Fruit fly (Drosophila melanogaster) whole organism, embryonic: ENCODE data around the gene Cep290.

ENCODE experiments used
- CG1024 ChIP-seq: fragments of 200-800 bp; sonication (Bioruptor generic); IDR thresholded peaks from 2 replicates; pipeline ENCODE4 v1.3.6; 2022; ENCODE audit warnings: missing biosample characterization, missing genetic modification characterization
- CG1233 ChIP-seq: fragments of 200-800 bp; sonication (Bioruptor generic); optimal IDR thresholded peaks from 4 replicates; lab custom pipeline; 2018; ENCODE audit warnings: missing biosample characterization, mild to moderate bottlenecking, missing genetic modification characterization
- CG13287 ChIP-seq: fragments of 200-800 bp; sonication (Bioruptor generic); IDR thresholded peaks from 2 replicates; pipeline ENCODE4 v1.3.6; 2022; ENCODE audit warnings: missing biosample characterization, missing genetic modification characterization; ENCODE audit not compliant: partially characterized antibody
- CG15514 ChIP-seq: fragments of 200-800 bp; sonication (Bioruptor generic); optimal IDR thresholded peaks from 3 replicates; lab custom pipeline; 2017; ENCODE audit warnings: missing biosample characterization, missing genetic modification characterization, mild to moderate bottlenecking, moderate library complexity, missing genetic modification reagents
- CG17385 ChIP-seq: fragments of 200-800 bp; sonication (Bioruptor generic); optimal IDR thresholded peaks from 3 replicates; lab custom pipeline; 2018; ENCODE audit warnings: missing biosample characterization, mild to moderate bottlenecking, missing genetic modification characterization
- CG2199 ChIP-seq: fragments of 200-800 bp; sonication (Bioruptor generic); IDR thresholded peaks from 3 replicates; pipeline ENCODE4 v1.3.6; 2022; ENCODE audit warnings: missing biosample characterization, missing genetic modification characterization
- CG32767 ChIP-seq: fragments of 200-800 bp; sonication (Bioruptor generic); IDR thresholded peaks from 2 replicates; pipeline ENCODE4 v1.3.6; 2022; ENCODE audit warnings: missing biosample characterization, missing genetic modification characterization
- CG34422 ChIP-seq: fragments of 200-800 bp; sonication (Bioruptor generic); IDR thresholded peaks from 3 replicates; pipeline ENCODE4 v1.3.6; 2022; ENCODE audit warnings: missing biosample characterization, missing genetic modification characterization
- CG6254 ChIP-seq: fragments of 200-800 bp; sonication (Bioruptor generic); optimal IDR thresholded peaks from 3 replicates; lab custom pipeline; 2017; ENCODE audit warnings: mild to moderate bottlenecking, missing biosample characterization, missing genetic modification reagents, missing genetic modification characterization
- CG6272 ChIP-seq: fragments of 200-800 bp; sonication (Bioruptor generic); IDR thresholded peaks from 2 replicates; pipeline ENCODE4 v1.3.6; 2022; ENCODE audit warnings: missing biosample characterization, missing genetic modification characterization
- CG6791 ChIP-seq: fragments of 200-800 bp; sonication (Bioruptor generic); IDR thresholded peaks from 3 replicates; pipeline ENCODE4 v1.3.6; 2022; ENCODE audit warnings: missing biosample characterization, missing genetic modification characterization; ENCODE audit not compliant: partially characterized antibody
- CG7372 ChIP-seq: fragments of 200-800 bp; sonication (Bioruptor generic); IDR thresholded peaks from 2 replicates; pipeline ENCODE4 v1.3.6; 2022; ENCODE audit warnings: missing biosample characterization, missing genetic modification characterization
- Dip2 ChIP-seq: fragments of 200-800 bp; sonication (Bioruptor generic); IDR thresholded peaks from 2 replicates; pipeline ENCODE4 v1.3.6; 2022; ENCODE audit warnings: missing biosample characterization, missing genetic modification characterization
- Ets65A ChIP-seq: fragments of 200-800 bp; sonication (Bioruptor generic); peaks from one replicate; lab custom pipeline; 2016; ENCODE audit warnings: missing biosample characterization, missing genetic modification characterization
- Fer3 ChIP-seq: fragments of 200-800 bp; sonication (Bioruptor generic); optimal IDR thresholded peaks from 2 replicates; lab custom pipeline; 2018; ENCODE audit warnings: missing biosample characterization, mild to moderate bottlenecking, missing genetic modification characterization, moderate library complexity
- Hr78 ChIP-seq, 2 experiments: fragments of 200-800 bp in 1 of 2; fragments of >200 bp in 1 of 2; sonication (Bioruptor generic) in 1 of 2; optimal IDR thresholded peaks; 2 replicates each; lab custom pipeline; 2017 to 2019; ENCODE audit warnings: missing biosample characterization in 2 of 2, missing genetic modification characterization in 2 of 2, mild to moderate bottlenecking in 1 of 2, moderate library complexity in 1 of 2
- Jarid2 ChIP-seq: fragments of 200-800 bp; sonication (Bioruptor generic); optimal IDR thresholded peaks from 3 replicates; lab custom pipeline; 2017; ENCODE audit warnings: mild to moderate bottlenecking, missing biosample characterization, missing genetic modification reagents, missing genetic modification characterization
- Mad ChIP-seq: fragments of 200-800 bp; sonication (Bioruptor generic); optimal IDR thresholded peaks from 2 replicates; lab custom pipeline; 2016; ENCODE audit warnings: missing biosample characterization, missing genetic modification characterization
- Myb ChIP-seq: fragments of 200-800 bp; sonication (Bioruptor generic); optimal IDR thresholded peaks from 2 replicates; lab custom pipeline; 2016; ENCODE audit warnings: missing biosample characterization, missing genetic modification characterization
- Rfx ChIP-seq: fragments of 200-800 bp; sonication (Bioruptor generic); IDR thresholded peaks from 2 replicates; pipeline ENCODE4 v1.3.6; 2022; ENCODE audit warnings: missing biosample characterization, missing genetic modification characterization
- Side ChIP-seq: fragments of 200-800 bp; sonication (Bioruptor generic); optimal IDR thresholded peaks from 2 replicates; lab custom pipeline; 2016; ENCODE audit warnings: missing biosample characterization, missing genetic modification characterization
- Stat92E ChIP-seq, 3 experiments: fragments of >200 bp in 2 of 3; fragments of 200-800 bp in 1 of 3; sonication (Bioruptor generic) in 1 of 3; optimal IDR thresholded peaks; 2 replicates each; lab custom pipeline; 2017 to 2019; ENCODE audit warnings: missing biosample characterization in 3 of 3, missing genetic modification characterization in 3 of 3, mild to moderate bottlenecking in 1 of 3, moderate library complexity in 1 of 3
- Trl ChIP-seq, 3 experiments: fragments of >200 bp in 2 of 3; fragments of 200-800 bp in 1 of 3; sonication (Bioruptor generic) in 1 of 3; optimal IDR thresholded peaks; 2 replicates in 1 of 3; 3 replicates in 2 of 3; lab custom pipeline; 2016 to 2017; ENCODE audit warnings: missing biosample characterization in 1 of 3, missing genetic modification characterization in 1 of 3
- Xrp1 ChIP-seq: fragments of 200-800 bp; sonication (Bioruptor generic); IDR thresholded peaks from 2 replicates; pipeline ENCODE4 v1.3.6; 2022; ENCODE audit warnings: missing biosample characterization, missing genetic modification characterization
- abd-A ChIP-seq: fragments of 200-800 bp; sonication (Bioruptor generic); optimal IDR thresholded peaks from 3 replicates; lab custom pipeline; 2019; ENCODE audit warnings: missing biosample characterization, mild to moderate bottlenecking, missing genetic modification characterization, moderate library complexity
- chinmo ChIP-seq: fragments of 200-800 bp; sonication (Bioruptor generic); IDR thresholded peaks from 4 replicates; pipeline ENCODE4 v1.3.6; 2022; ENCODE audit warnings: missing biosample characterization, missing genetic modification characterization; ENCODE audit not compliant: partially characterized antibody
- dpn ChIP-seq, 2 experiments: fragments of 200-800 bp; sonication (Bioruptor generic); optimal IDR thresholded peaks; 3 replicates each; lab custom pipeline; 2016; ENCODE audit warnings: missing biosample characterization in 2 of 2, missing genetic modification characterization in 2 of 2
- grau ChIP-seq: fragments of 200-800 bp; optimal IDR thresholded peaks from 3 replicates; lab custom pipeline; 2019; ENCODE audit warnings: missing biosample characterization, mild to moderate bottlenecking, missing genetic modification characterization, moderate library complexity
- jigr1 ChIP-seq: fragments of 200-800 bp; sonication (Bioruptor generic); IDR thresholded peaks from 3 replicates; pipeline ENCODE4 v1.3.6; 2022; ENCODE audit warnings: missing biosample characterization, missing genetic modification characterization
- kni ChIP-seq: fragments of 200-800 bp; sonication (Bioruptor generic); optimal IDR thresholded peaks from 3 replicates; lab custom pipeline; 2017; ENCODE audit warnings: mild to moderate bottlenecking, missing biosample characterization, missing genetic modification reagents, missing genetic modification characterization
- knrl ChIP-seq: fragments of 200-800 bp; sonication (Bioruptor generic); IDR thresholded peaks from 3 replicates; pipeline ENCODE4 v1.3.6; 2022; ENCODE audit warnings: missing biosample characterization, missing genetic modification characterization; ENCODE audit not compliant: partially characterized antibody
- lov ChIP-seq, 2 experiments: fragments of 200-800 bp in 1 of 2; fragments of >200 bp in 1 of 2; sonication (Bioruptor generic) in 1 of 2; IDR thresholded peaks in 1 of 2; optimal IDR thresholded peaks in 1 of 2; 2 replicates in 1 of 2; 3 replicates in 1 of 2; pipeline versions ENCODE4 v1.3.6 to Lab custom; 2017 to 2022; ENCODE audit warnings: missing biosample characterization in 1 of 2, missing genetic modification characterization in 1 of 2
- maf-S ChIP-seq: fragments of 200-800 bp; sonication (Bioruptor generic); optimal IDR thresholded peaks from 2 replicates; lab custom pipeline; 2016; ENCODE audit warnings: missing biosample characterization, missing genetic modification characterization
- nerfin-1 ChIP-seq: fragments of 200-800 bp; sonication (Bioruptor generic); optimal IDR thresholded peaks from 3 replicates; lab custom pipeline; 2019; ENCODE audit warnings: missing biosample characterization, mild to moderate bottlenecking, missing genetic modification characterization, moderate library complexity
- prd ChIP-seq, 3 experiments: fragments of >200 bp in 2 of 3; fragments of 200-800 bp in 1 of 3; sonication (Bioruptor generic) in 1 of 3; optimal IDR thresholded peaks in 2 of 3; IDR thresholded peaks in 1 of 3; 2 replicates in 2 of 3; 3 replicates in 1 of 3; pipeline versions ENCODE4 v1.3.6 to Lab custom; 2017 to 2022; ENCODE audit warnings: missing biosample characterization in 1 of 3, missing genetic modification characterization in 1 of 3
- sd ChIP-seq: fragments of 200-800 bp; sonication (Bioruptor generic); optimal IDR thresholded peaks from 3 replicates; lab custom pipeline; 2018; ENCODE audit warnings: missing biosample characterization, mild to moderate bottlenecking, missing genetic modification characterization, moderate library complexity
- shn ChIP-seq: fragments of 200-800 bp; sonication (Bioruptor generic); optimal IDR thresholded peaks from 3 replicates; lab custom pipeline; 2016; ENCODE audit warnings: missing biosample characterization, missing genetic modification characterization
- sr ChIP-seq: fragments of 200-800 bp; sonication (Bioruptor generic); IDR thresholded peaks from 3 replicates; pipeline ENCODE4 v1.3.6; 2022; ENCODE audit warnings: missing biosample characterization, missing genetic modification characterization
- sug ChIP-seq: fragments of 200-800 bp; optimal IDR thresholded peaks from 2 replicates; lab custom pipeline; 2019; ENCODE audit warnings: missing biosample characterization, mild to moderate bottlenecking, missing genetic modification characterization, moderate library complexity
- tap ChIP-seq: fragments of 200-800 bp; optimal IDR thresholded peaks from 3 replicates; lab custom pipeline; 2019; ENCODE audit warnings: missing biosample characterization, mild to moderate bottlenecking, missing genetic modification characterization, moderate library complexity
- wek ChIP-seq: fragments of 200-800 bp; sonication (Bioruptor generic); optimal IDR thresholded peaks from 3 replicates; lab custom pipeline; 2018; ENCODE audit warnings: missing biosample characterization, mild to moderate bottlenecking, missing genetic modification characterization, moderate library complexity
- zfh1 ChIP-seq: fragments of 200-800 bp; sonication (Bioruptor generic); IDR thresholded peaks from 3 replicates; pipeline ENCODE4 v1.3.6; 2022; ENCODE audit warnings: missing biosample characterization, missing genetic modification characterization

Gene Cep290

dm6 chr3L:882892-883255 is 39.1 kb downstream of the Cep290 start (continued):
- peak; percentile 70 for TF ChIP-seq abd-A (tag; lab: Kevin White, UChicago)
- no peak for TF ChIP-seq Jarid2
- TF ChIP-seq Fer3 (tag; lab: Kevin White, UChicago), result no peak
- 0 out of 3 replicates have a peak, but pooled peaks have one; percentile 35 for TF ChIP-seq sr (GFP tag; lab: Robert Waterston, UW)
- TF ChIP-seq Ets65A, result peak; percentile 40
- TF ChIP-seq CG2199 (GFP tag; lab: Robert Waterston, UW), result 0 out of 3 replicates have a peak, but pooled peaks have one; percentile 11
- TF ChIP-seq Hr78 (GFP tag; optimal IDR thresholded peaks at IDR 0.05; lab: Kevin White, UChicago), result peak in 1 of 2 experiments; percentile 51
- 0 out of 2 replicates have a peak, but pooled peaks have one; percentile 29 for TF ChIP-seq Rfx
- no peak for TF ChIP-seq dpn (GFP tag; optimal IDR thresholded peaks at IDR 0.05; lab: Kevin White, UChicago)
- no peak for TF ChIP-seq Mad (GFP tag; lab: Kevin White, UChicago)
- peak; percentile 83 for TF ChIP-seq nerfin-1 (tag; lab: Kevin White, UChicago)
- TF ChIP-seq Myb (GFP tag; lab: Kevin White, UChicago), result no peak
- peak; percentile 45; the same call in 1 of the 3 replicates for TF ChIP-seq CG6791 (GFP tag; lab: Robert Waterston, UW)
- TF ChIP-seq maf-S (GFP tag; lab: Kevin White, UChicago), result no peak
- peak; percentile 41 for TF ChIP-seq sug
- no peak for TF ChIP-seq knrl (GFP tag; lab: Robert Waterston, UW)
- TF ChIP-seq zfh1, result no peak
- peak; percentile 85 for TF ChIP-seq CG17385 (GFP tag; lab: Kevin White, UChicago)
- TF ChIP-seq CG1024 (GFP tag; lab: Robert Waterston, UW), result peak; percentile 41; the same call in 1 of the 2 replicates
- TF ChIP-seq CG6272 (GFP tag; lab: Robert Waterston, UW), result no peak
- TF ChIP-seq CG1233 (GFP tag; lab: Kevin White, UChicago), result no peak
- TF ChIP-seq CG13287 (GFP tag; lab: Robert Waterston, UW), result peak; percentile 6; the same call in 1 of the 2 replicates
- TF ChIP-seq kni (GFP tag; lab: Kevin White, UChicago), result peak; percentile 21
- TF ChIP-seq Trl (optimal IDR thresholded peaks at IDR 0.05; lab: Kevin White, UChicago), result peak; percentile 50 to 54
- no peak for TF ChIP-seq Trl (GFP tag; optimal IDR thresholded peaks at IDR 0.05; lab: Kevin White, UChicago)
- no peak for TF ChIP-seq CG6254 (GFP tag; lab: Kevin White, UChicago)
- TF ChIP-seq shn (GFP tag; lab: Kevin White, UChicago), result no peak
- peak; percentile 83 for TF ChIP-seq sd (tag; lab: Kevin White, UChicago)
- no peak for TF ChIP-seq grau (tag; lab: Kevin White, UChicago)
- TF ChIP-seq wek (GFP tag; lab: Kevin White, UChicago), result no peak
- peak; percentile 59 for TF ChIP-seq Dip2
- 0 out of 4 replicates have a peak, but pooled peaks have one; percentile 19 for TF ChIP-seq chinmo (GFP tag; lab: Robert Waterston, UW)
- TF ChIP-seq Stat92E (GFP tag; optimal IDR thresholded peaks at IDR 0.05; lab: Kevin White, UChicago), result no peak
- TF ChIP-seq CG15514, result peak; percentile 7
- no peak for TF ChIP-seq lov (optimal IDR thresholded peaks at IDR 0.05; lab: Kevin White, UChicago)
- TF ChIP-seq lov (GFP tag; IDR thresholded peaks at IDR 0.05; lab: Robert Waterston, UW), result 0 out of 3 replicates have a peak, but pooled peaks have one; percentile 7

dm6 chr3L:883786-884185 is 40.1 kb downstream of the Cep290 start:
- TF ChIP-seq CG7372 (GFP tag; lab: Robert Waterston, UW) (peak; percentile 12; the same call in 1 of the 2 replicates), Xrp1 (GFP tag; lab: Robert Waterston, UW) (no peak), CG34422 (GFP tag; lab: Robert Waterston, UW) (no peak), Side (GFP tag; lab: Kevin White, UChicago) (no peak), CG15514 (peak; percentile 20), tap (tag; lab: Kevin White, UChicago) (no peak), CG32767 (no peak), chinmo (GFP tag; lab: Robert Waterston, UW) (0 out of 4 replicates have a peak, but pooled peaks have one; percentile 10), prd (optimal IDR thresholded peaks at IDR 0.05; lab: Kevin White, UChicago) (no peak), prd (GFP tag; IDR thresholded peaks at IDR 0.05; lab: Robert Waterston, UW) (no peak), jigr1 (no peak)
